Fruit fly (Drosophila melanogaster): Measurements from ENCODE around the gene CG43394.

The CG43394 gene

DNA sequence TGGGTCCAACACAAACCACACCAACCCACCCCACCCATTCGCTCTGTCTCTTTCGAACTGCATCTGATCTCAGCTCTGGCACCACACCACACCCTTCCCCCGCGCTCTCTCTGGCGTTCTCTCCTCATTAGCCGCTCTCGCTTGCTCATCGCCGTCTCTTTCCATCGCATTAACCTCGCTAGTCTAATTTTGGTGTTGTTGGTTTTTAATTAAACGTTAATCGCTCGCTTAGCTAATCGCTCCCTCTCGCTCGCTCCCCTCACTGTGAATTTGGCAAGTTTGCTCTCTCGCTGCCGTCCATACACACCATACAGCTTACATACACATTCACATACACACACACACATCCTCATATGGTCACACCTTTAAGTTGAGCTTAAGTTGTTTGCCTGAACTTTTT lies 41.5 kb upstream of the CG43394 start (continued):
- TF ChIP-seq ftz-f1 (GFP tag; optimal IDR thresholded peaks at IDR 0.05): peak; percentile 61
- TF ChIP-seq vvl (GFP tag; IDR thresholded peaks at IDR 0.05): peak; percentile 88
- no peak for TF ChIP-seq CG10274 (GFP tag; optimal IDR thresholded peaks at IDR 0.05)
- TF ChIP-seq lola (GFP tag; optimal IDR thresholded peaks at IDR 0.05): peak in 1 of 3 experiments; percentile 0
- peak; percentile 92 for TF ChIP-seq Awh (GFP tag; IDR thresholded peaks at IDR 0.05)
- peak; percentile 66 for TF ChIP-seq Med (GFP tag)

DNA sequence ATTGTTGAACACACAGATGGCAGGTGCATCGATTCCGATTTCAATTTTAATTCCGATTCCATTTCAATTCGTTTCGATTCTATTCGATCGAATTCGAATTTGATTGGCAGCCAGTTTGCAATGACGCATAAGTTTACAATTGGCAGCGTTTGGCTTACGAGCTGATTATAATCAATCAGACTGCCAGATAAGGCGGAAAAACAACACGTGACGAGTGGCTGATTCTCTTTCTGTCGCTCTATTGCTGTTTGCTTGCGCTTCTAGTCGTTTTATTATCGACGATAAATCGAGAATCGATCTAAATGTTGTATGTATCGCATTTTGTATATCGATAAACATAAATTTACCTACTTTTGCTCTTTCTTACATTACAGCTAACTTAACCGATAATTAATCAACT lies 40.9 kb upstream of the CG43394 start:
- TF ChIP-seq CG12071 (GFP tag; optimal IDR thresholded peaks at IDR 0.05) (no peak), yki (optimal IDR thresholded peaks at IDR 0.05) (no peak), oc (tag; optimal IDR thresholded peaks at IDR 0.05) (no peak), sd (tag; optimal IDR thresholded peaks at IDR 0.05) (no peak), sna (GFP tag; IDR thresholded peaks at IDR 0.05; ENCODE audit: partially characterized antibody) (no peak), Gug (GFP tag; IDR thresholded peaks at IDR 0.05) (no peak), tx (GFP tag; optimal IDR thresholded peaks at IDR 0.05) (no peak), cwo (GFP tag; optimal IDR thresholded peaks at IDR 0.05) (peak; percentile 74), CG17912 (GFP tag; optimal IDR thresholded peaks at IDR 0.05) (no peak), CG15011 (GFP tag; optimal IDR thresholded peaks at IDR 0.05) (no peak), Optix (GFP tag; IDR thresholded peaks at IDR 0.05) (no peak), exex (tag; optimal IDR thresholded peaks at IDR 0.05) (peak; percentile 28), sqz (GFP tag; optimal IDR thresholded peaks at IDR 0.05) (no peak), CG7987 (GFP tag; optimal IDR thresholded peaks at IDR 0.05) (peak; percentile 87), CG8290 (GFP tag; optimal IDR thresholded peaks at IDR 0.05) (no peak), CG8290 (tag; optimal IDR thresholded peaks at IDR 0.05) (peak in 1 of 2 experiments; percentile 9), ranshi (GFP tag; IDR thresholded peaks at IDR 0.05) (no peak), grn (GFP tag; optimal IDR thresholded peaks at IDR 0.05) (peak; percentile 84)

DNA sequence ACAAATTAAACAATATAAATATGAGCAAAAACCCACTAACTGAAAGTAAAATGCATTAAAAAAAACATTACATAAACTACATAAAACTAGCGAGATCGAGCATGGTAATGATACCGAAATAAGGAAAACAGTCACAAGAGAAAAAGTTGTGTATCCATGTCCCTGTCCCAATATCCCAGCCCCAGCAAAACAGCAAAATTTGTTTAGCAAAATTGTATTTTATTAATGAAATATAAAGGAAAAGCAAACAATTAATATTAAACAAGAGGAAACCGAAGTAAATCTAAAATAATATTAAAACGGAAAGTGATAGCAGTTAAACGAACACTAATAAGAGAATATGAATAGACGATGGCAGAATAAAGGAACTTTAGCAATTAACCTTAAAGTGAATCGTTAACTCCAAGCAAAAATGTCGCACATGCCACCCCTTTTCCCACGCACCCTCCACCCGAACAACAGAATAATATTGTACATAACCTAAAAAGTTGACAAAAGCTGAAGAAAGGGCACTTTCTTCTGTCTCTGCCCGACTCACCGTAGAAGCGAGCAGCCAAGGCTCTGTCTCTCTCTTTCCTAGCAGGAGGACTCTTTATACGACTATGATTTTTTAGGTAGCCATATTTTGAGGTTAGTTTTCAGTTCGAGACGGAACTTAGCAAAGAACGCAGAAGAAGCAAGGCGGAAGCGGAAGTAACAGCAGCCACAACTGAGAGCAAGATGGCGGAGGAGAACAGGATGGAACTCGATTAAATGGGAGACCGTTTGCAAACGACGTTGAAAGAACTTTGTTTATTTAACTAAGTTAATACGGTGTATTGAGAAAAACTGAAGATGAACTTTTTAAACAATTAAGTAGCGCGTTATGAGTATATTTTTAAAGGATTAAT lies 34.8 kb upstream of the CG43394 start:
- TF ChIP-seq Ada2b (GFP tag; IDR thresholded peaks at IDR 0.05) (no peak; the same call in 1 of the 2 replicates), CG2199 (GFP tag; IDR thresholded peaks at IDR 0.05) (peak; percentile 98), fd96Cb (tag; optimal IDR thresholded peaks at IDR 0.05) (no peak), CG17568 (GFP tag; optimal IDR thresholded peaks at IDR 0.05) (peak; percentile 16), CG6175 (GFP tag; IDR thresholded peaks at IDR 0.05) (no peak), hkb (optimal IDR thresholded peaks at IDR 0.05) (no peak), hkb (GFP tag; IDR thresholded peaks at IDR 0.05) (0 out of 2 replicates have a peak, but pooled peaks have one; percentile 18), wek (GFP tag; optimal IDR thresholded peaks at IDR 0.05) (no peak), onecut (GFP tag; IDR thresholded peaks at IDR 0.05) (no peak), CG32767 (GFP tag; IDR thresholded peaks at IDR 0.05) (no peak), CkIIα-i1 (GFP tag; IDR thresholded peaks at IDR 0.05) (no peak), insv (GFP tag; optimal IDR thresholded peaks at IDR 0.05) (no peak), Hand (GFP tag; optimal IDR thresholded peaks at IDR 0.05) (no peak), CG2712 (tag; optimal IDR thresholded peaks at IDR 0.05) (no peak), Gsc (GFP tag; IDR thresholded peaks at IDR 0.05) (no peak), lmd (GFP tag; IDR thresholded peaks at IDR 0.05) (no peak), Dbx (GFP tag; IDR thresholded peaks at IDR 0.05) (no peak), Nf-YB (GFP tag; optimal IDR thresholded peaks at IDR 0.05) (no peak), bigmax (GFP tag; optimal IDR thresholded peaks at IDR 0.05) (peak; percentile 80), CG13123 (GFP tag; optimal IDR thresholded peaks at IDR 0.05) (no peak), CG2875 (GFP tag; optimal IDR thresholded peaks at IDR 0.05) (no peak), CG34224 (GFP tag; IDR thresholded peaks at IDR 0.05; ENCODE audit: partially characterized antibody) (no peak), CG7372 (GFP tag; IDR thresholded peaks at IDR 0.05) (no peak), Doc2 (GFP tag; IDR thresholded peaks at IDR 0.05) (no peak), D19B (GFP tag; optimal IDR thresholded peaks at IDR 0.05) (no peak)

Measured in whole organism, embryonic.